Worm (Caenorhabditis elegans): Measurements from ENCODE around the gene T10G3.4.
A peak's percentile ranks its signal among the peaks of the same experiment; 100 is the strongest.

The T10G3.4 gene

ce11 chrV:13432364-13432763 is 51.9 kb downstream of the T10G3.4 start, which contains the start of gene srd-17:
srd-17 (minus strand) TSS chrV:13432714.
- TF ChIP-seq nhr-2 (tag; optimal IDR thresholded peaks at IDR 0.05) (no peak), M03D4.4 (tag; optimal IDR thresholded peaks at IDR 0.05) (no peak), ham-2 (GFP tag; optimal IDR thresholded peaks at IDR 0.05) (no peak), nhr-12 (tag; optimal IDR thresholded peaks at IDR 0.05) (peak; percentile 37)
